Worm (Caenorhabditis elegans): ENCODE measurements around the gene str-187.

ce11 chrIV:17316398-17316797, 51.0 kb downstream of the str-187 start, which contains the start of gene C49C3.20:
- no peak for TF ChIP-seq lin-13 (GFP tag; optimal IDR thresholded peaks at IDR 0.05)
- no peak for TF ChIP-seq unc-39 (tag; optimal IDR thresholded peaks at IDR 0.05)
- no peak for TF ChIP-seq fos-1 (tag; optimal IDR thresholded peaks at IDR 0.05)
- no peak for TF ChIP-seq R02D3.7 (tag; optimal IDR thresholded peaks at IDR 0.05)
- no peak for TF ChIP-seq unc-62 (GFP tag; optimal IDR thresholded peaks at IDR 0.05)
- TF ChIP-seq ama-1 (optimal IDR thresholded peaks at IDR 0.05): no peak
- TF ChIP-seq ztf-11 (tag; optimal IDR thresholded peaks at IDR 0.05): no peak
- no peak for TF ChIP-seq nhr-23 (tag; optimal IDR thresholded peaks at IDR 0.05)
- TF ChIP-seq snpc-4 (tag; optimal IDR thresholded peaks at IDR 0.05): no peak
- no peak for TF ChIP-seq nhr-25 (tag; optimal IDR thresholded peaks at IDR 0.05)
